Worm (Caenorhabditis elegans) whole organism, late embryonic: ENCODE data around the gene nep-5.

Source experiments
- C08G9.2 ChIP-seq: sonication (generic microtip); optimal IDR thresholded peaks from 2 replicates; lab custom pipeline; 2016; ENCODE audit warnings: mild to moderate bottlenecking, missing genetic modification characterization, moderate library complexity, missing compliant biosample characterization
- C38D4.7 ChIP-seq: fragments of 200-800 bp; sonication (Bioruptor generic); optimal IDR thresholded peaks from 2 replicates; lab custom pipeline; 2018; ENCODE audit warnings: mild to moderate bottlenecking, missing genetic modification characterization, moderate library complexity, missing compliant biosample characterization
- K02D7.2 ChIP-seq: sonication (generic microtip); optimal IDR thresholded peaks from 2 replicates; lab custom pipeline; 2017; ENCODE audit warnings: mild to moderate bottlenecking, missing genetic modification characterization, missing compliant biosample characterization
- T23F11.4 ChIP-seq: fragments of 200-800 bp; sonication (Bioruptor generic); optimal IDR thresholded peaks from 2 replicates; lab custom pipeline; 2018; ENCODE audit warnings: mild to moderate bottlenecking, missing genetic modification characterization, missing compliant biosample characterization
- ceh-14 ChIP-seq: sonication (generic microtip); optimal IDR thresholded peaks from 2 replicates; lab custom pipeline; 2016; ENCODE audit warnings: missing genotype, missing genetic modification characterization, missing compliant biosample characterization
- ceh-18 ChIP-seq: sonication (generic microtip); optimal IDR thresholded peaks from 2 replicates; lab custom pipeline; 2016; ENCODE audit warnings: missing genetic modification characterization, missing compliant biosample characterization
- ceh-19 ChIP-seq: fragments of 200-800 bp; sonication (Bioruptor generic); optimal IDR thresholded peaks from 2 replicates; lab custom pipeline; 2018; ENCODE audit warnings: mild to moderate bottlenecking, missing genetic modification characterization, missing compliant biosample characterization
- ceh-22 ChIP-seq: sonication (generic microtip); optimal IDR thresholded peaks from 2 replicates; lab custom pipeline; 2017; ENCODE audit warnings: missing biosample characterization, missing genetic modification characterization
- ceh-24 ChIP-seq: sonication (generic microtip); optimal IDR thresholded peaks from 2 replicates; lab custom pipeline; 2016; ENCODE audit warnings: mild to moderate bottlenecking, missing genetic modification characterization, missing compliant biosample characterization
- ceh-30 ChIP-seq: fragments of 150-350 bp; optimal IDR thresholded peaks from 2 replicates; lab custom pipeline; 2014; ENCODE audit warnings: missing biosample characterization, missing genetic modification characterization
- ceh-34 ChIP-seq: sonication (generic microtip); optimal IDR thresholded peaks from 2 replicates; lab custom pipeline; 2016; ENCODE audit warnings: mild to moderate bottlenecking, missing genetic modification characterization, missing compliant biosample characterization
- ceh-45 ChIP-seq: fragments of 200-800 bp; sonication (Bioruptor generic); IDR thresholded peaks from 2 replicates; pipeline ENCODE4 v1.3.6; 2022; ENCODE audit warnings: missing genetic modification reagents, missing genetic modification characterization, missing compliant biosample characterization
- ceh-9 ChIP-seq: sonication (generic microtip); optimal IDR thresholded peaks from 2 replicates; lab custom pipeline; 2016; ENCODE audit warnings: mild to moderate bottlenecking, missing genetic modification characterization, inconsistent platforms, missing compliant biosample characterization
- dmd-4 ChIP-seq: sonication (generic microtip); optimal IDR thresholded peaks from 2 replicates; lab custom pipeline; 2016; ENCODE audit warnings: borderline replicate concordance, missing genetic modification characterization, missing compliant biosample characterization
- dve-1 ChIP-seq: sonication (generic microtip); optimal IDR thresholded peaks from 2 replicates; lab custom pipeline; 2017; ENCODE audit warnings: antibody characterized with exemption, mild to moderate bottlenecking, missing genetic modification characterization, missing compliant biosample characterization
- ets-4 ChIP-seq: sonication (generic microtip); optimal IDR thresholded peaks from 2 replicates; lab custom pipeline; 2016; ENCODE audit warnings: missing genetic modification characterization, missing compliant biosample characterization
- eyg-1 ChIP-seq: sonication (generic microtip); optimal IDR thresholded peaks from 2 replicates; lab custom pipeline; 2016; ENCODE audit warnings: missing genotype, missing genetic modification characterization, missing compliant biosample characterization
- fax-1 ChIP-seq: sonication (generic microtip); optimal IDR thresholded peaks from 2 replicates; lab custom pipeline; 2016; ENCODE audit warnings: missing genotype, missing genetic modification characterization, missing compliant biosample characterization
- fkh-10 ChIP-seq: fragments of 150-350 bp; optimal IDR thresholded peaks from 2 replicates; lab custom pipeline; 2014; ENCODE audit warnings: missing biosample characterization, missing genetic modification reagents, missing genetic modification characterization
- fkh-6 ChIP-seq: sonication (generic microtip); optimal IDR thresholded peaks from 2 replicates; lab custom pipeline; 2016; ENCODE audit warnings: missing genetic modification characterization, missing compliant biosample characterization
- gmeb-2 ChIP-seq: sonication (generic microtip); optimal IDR thresholded peaks from 2 replicates; lab custom pipeline; 2016; ENCODE audit warnings: missing genetic modification characterization, inconsistent platforms, missing compliant biosample characterization
- hlh-15 ChIP-seq: sonication (generic microtip); optimal IDR thresholded peaks from 2 replicates; lab custom pipeline; 2016; ENCODE audit warnings: missing genetic modification characterization, missing compliant biosample characterization
- hlh-30 ChIP-seq: sonication (generic microtip); optimal IDR thresholded peaks from 2 replicates; lab custom pipeline; 2017; ENCODE audit warnings: antibody characterized with exemption, missing genetic modification characterization, missing compliant biosample characterization; ENCODE audit not compliant: insufficient read depth
- hlh-8 ChIP-seq: sonication (generic microtip); optimal IDR thresholded peaks from 2 replicates; lab custom pipeline; 2016; ENCODE audit warnings: missing genotype, missing genetic modification characterization, missing compliant biosample characterization
- lim-6 ChIP-seq: sonication (generic microtip); optimal IDR thresholded peaks from 2 replicates; lab custom pipeline; 2016; ENCODE audit warnings: missing genetic modification characterization, missing compliant biosample characterization
- lin-11 ChIP-seq: fragments of 200-800 bp; sonication (Bioruptor generic); optimal IDR thresholded peaks from 2 replicates; lab custom pipeline; 2018; ENCODE audit warnings: mild to moderate bottlenecking, missing genetic modification characterization, missing compliant biosample characterization
- madf-2 ChIP-seq: sonication (generic microtip); optimal IDR thresholded peaks from 2 replicates; lab custom pipeline; 2017; ENCODE audit warnings: missing genetic modification characterization, missing compliant biosample characterization
- mec-3 ChIP-seq: sonication (generic microtip); optimal IDR thresholded peaks from 2 replicates; lab custom pipeline; 2016; ENCODE audit warnings: borderline replicate concordance, missing genetic modification characterization, missing compliant biosample characterization
- pag-3 ChIP-seq: sonication (generic microtip); optimal IDR thresholded peaks from 2 replicates; lab custom pipeline; 2016; ENCODE audit warnings: missing compliant biosample characterization, missing genetic modification characterization, borderline replicate concordance
- pax-1 ChIP-seq: fragments of 150-350 bp; optimal IDR thresholded peaks from 2 replicates; lab custom pipeline; 2014; ENCODE audit warnings: missing biosample characterization, missing genetic modification characterization
- pha-4 ChIP-seq: fragments of 150-350 bp; optimal IDR thresholded peaks from 2 replicates; lab custom pipeline; 2018; ENCODE audit warnings: missing biosample characterization, missing genetic modification reagents, missing genetic modification characterization
- pqm-1 ChIP-seq: sonication (generic microtip); optimal IDR thresholded peaks from 2 replicates; lab custom pipeline; 2016; ENCODE audit warnings: missing genetic modification characterization, missing compliant biosample characterization
- ref-2 ChIP-seq: sonication (generic microtip); optimal IDR thresholded peaks from 2 replicates; lab custom pipeline; 2016; ENCODE audit warnings: missing genetic modification characterization, missing compliant biosample characterization
- rnt-1 ChIP-seq: sonication (generic microtip); optimal IDR thresholded peaks from 2 replicates; lab custom pipeline; 2016; ENCODE audit warnings: missing genetic modification characterization, missing compliant biosample characterization
- sox-2 ChIP-seq: fragments of 200-800 bp; sonication (Bioruptor generic); IDR thresholded peaks from 2 replicates; pipeline ENCODE4 v1.3.6; 2022; ENCODE audit warnings: missing genetic modification reagents, missing genetic modification characterization, missing compliant biosample characterization
- unc-55 ChIP-seq: sonication (generic microtip); optimal IDR thresholded peaks from 2 replicates; lab custom pipeline; 2017; ENCODE audit warnings: missing biosample characterization, missing genetic modification reagents, missing genetic modification characterization
- unc-86 ChIP-seq: sonication (generic microtip); optimal IDR thresholded peaks from 2 replicates; lab custom pipeline; 2016; ENCODE audit warnings: missing genetic modification characterization, missing compliant biosample characterization
- zip-5 ChIP-seq: sonication (generic microtip); optimal IDR thresholded peaks from 2 replicates; lab custom pipeline; 2016; ENCODE audit warnings: missing genetic modification characterization, missing compliant biosample characterization
- ztf-16 ChIP-seq: sonication (generic microtip); optimal IDR thresholded peaks from 2 replicates; lab custom pipeline; 2017; ENCODE audit warnings: missing genetic modification characterization, missing compliant biosample characterization

nep-5 gene

DNA sequence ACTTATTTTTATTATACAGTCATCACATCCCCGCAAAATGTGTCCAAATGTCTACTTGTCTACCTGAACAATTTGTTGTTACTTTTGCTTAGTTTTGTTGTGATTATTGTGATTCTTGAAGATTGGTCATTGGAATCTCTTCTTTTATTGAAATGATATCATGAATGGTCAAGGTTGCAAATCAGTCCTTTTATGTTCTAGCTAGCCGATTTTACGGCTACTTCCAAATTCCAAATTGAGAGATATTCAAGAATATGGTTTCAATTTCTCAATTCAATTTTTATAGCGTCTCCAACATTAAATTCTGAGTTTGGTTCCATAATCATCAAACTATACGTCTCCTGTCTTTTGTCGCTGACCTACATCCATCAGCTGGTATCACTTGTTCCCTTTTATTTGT lies 36.7 kb upstream of the nep-5 start:
- TF ChIP-seq eyg-1 (tag; lab: Kevin White, UChicago): no peak
- no peak for TF ChIP-seq fkh-6
- no peak for TF ChIP-seq unc-86 (tag; lab: Kevin White, UChicago)
- TF ChIP-seq fkh-10 (GFP tag; lab: Kevin White, UChicago): no peak
- no peak for TF ChIP-seq ceh-22
- TF ChIP-seq ceh-19: no peak
- no peak for TF ChIP-seq lin-11 (tag; lab: Kevin White, UChicago)
- no peak for TF ChIP-seq ceh-14 (tag; lab: Kevin White, UChicago)
- no peak for TF ChIP-seq zip-5 (tag; lab: Kevin White, UChicago)
- TF ChIP-seq sox-2 (GFP tag; lab: Robert Waterston, UW): no peak
- TF ChIP-seq gmeb-2: no peak
- TF ChIP-seq pax-1: no peak
- no peak for TF ChIP-seq ets-4 (tag; lab: Kevin White, UChicago)

- TF ChIP-seq ceh-24 (tag; lab: Kevin White, UChicago) (no peak), ceh-9 (no peak), dve-1 (tag; lab: Kevin White, UChicago) (no peak), dmd-4 (tag; lab: Kevin White, UChicago) (no peak), unc-55 (GFP tag; lab: Kevin White, UChicago) (no peak), ceh-45 (GFP tag; lab: Robert Waterston, UW) (no peak), ceh-30 (no peak), rnt-1 (tag; lab: Kevin White, UChicago) (no peak), madf-2 (no peak), hlh-15 (tag; lab: Kevin White, UChicago) (no peak), pha-4 (tag; lab: Kevin White, UChicago) (no peak), C38D4.7 (GFP tag; lab: Kevin White, UChicago) (no peak), lim-6 (tag; lab: Kevin White, UChicago) (no peak), sox-2 (GFP tag; lab: Robert Waterston, UW) (no peak), ztf-16 (tag; lab: Kevin White, UChicago) (no peak), lin-11 (tag; lab: Kevin White, UChicago) (no peak), pqm-1 (no peak), ceh-34 (tag; lab: Kevin White, UChicago) (no peak), fkh-6 (no peak), K02D7.2 (no peak)
- TF ChIP-seq, all 69 proteins: peak for 0
Measured at ce11 chrII:5453547-5453946, 34.4 kb upstream of the nep-5 start, which contains the start of gene dhs-5. Gene dhs-5 (plus strand): TSS chrII:5453847.

DNA sequence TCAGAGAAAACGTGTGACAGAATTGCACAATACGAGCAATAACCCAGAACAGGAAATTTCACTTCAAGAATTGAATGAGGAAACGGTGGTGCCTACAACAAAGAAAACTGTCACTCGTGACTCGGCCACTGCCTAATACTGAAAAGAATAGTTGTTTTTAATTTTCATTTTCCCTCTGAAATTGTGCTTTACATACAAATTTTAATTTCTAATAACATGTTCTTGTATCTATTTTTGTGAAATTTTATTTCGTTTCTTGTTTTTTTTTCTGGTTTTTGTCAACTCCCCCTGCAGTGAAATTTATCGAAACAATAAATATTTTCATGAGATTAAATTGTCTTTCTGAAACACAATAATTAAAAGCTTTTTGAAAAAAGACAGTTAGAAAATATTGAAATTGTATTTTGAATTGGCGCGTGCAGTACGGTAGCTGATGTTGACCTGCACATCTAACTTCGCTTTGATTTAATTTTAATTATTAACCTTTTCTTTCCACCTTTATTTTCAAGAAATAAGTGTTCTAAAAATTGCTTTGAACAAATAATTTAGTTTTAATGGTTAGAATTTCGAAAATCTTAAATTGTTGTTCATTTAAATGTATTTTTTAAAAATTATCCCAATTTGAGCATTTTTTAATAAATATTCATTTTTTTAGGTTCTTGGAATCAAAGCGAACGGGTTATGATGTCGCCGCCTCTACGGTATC lies 32.1 kb upstream of the nep-5 start, which contains the start of gene daz-1:
TSS of gene daz-1 (plus strand) at position 656 of the 706 bp plus-strand sequence.
- TF ChIP-seq pag-3 (tag; lab: Kevin White, UChicago) (no peak), ceh-9 (no peak), fax-1 (tag; lab: Kevin White, UChicago) (no peak), ceh-14 (tag; lab: Kevin White, UChicago) (no peak), ref-2 (tag; lab: Kevin White, UChicago) (no peak), mec-3 (tag; lab: Kevin White, UChicago) (no peak), ceh-18 (tag; lab: Kevin White, UChicago) (no peak), rnt-1 (tag; lab: Kevin White, UChicago) (no peak), T23F11.4 (GFP tag; lab: Kevin White, UChicago) (no peak), C08G9.2 (tag; lab: Kevin White, UChicago) (no peak), hlh-8 (no peak), gmeb-2 (no peak), ceh-34 (tag; lab: Kevin White, UChicago) (no peak), hlh-30 (no peak), unc-55 (GFP tag; lab: Kevin White, UChicago) (no peak), eyg-1 (tag; lab: Kevin White, UChicago) (no peak)
